Worm (Caenorhabditis elegans) whole organism, L4 larva: Measurements from ENCODE around the gene Y77E11A.12.

Source experiments
- F49E8.2 ChIP-seq: sonication (generic microtip); optimal IDR thresholded peaks from 2 replicates; lab custom pipeline; 2016; ENCODE audit warnings: missing compliant biosample characterization, mild to moderate bottlenecking, missing genetic modification characterization, borderline replicate concordance
- aly-2 ChIP-seq: sonication (generic microtip); optimal IDR thresholded peaks from 2 replicates; lab custom pipeline; 2018; ENCODE audit warnings: missing biosample characterization, missing genetic modification characterization
- ama-1 ChIP-seq: fragments of 150-350 bp; optimal IDR thresholded peaks from 2 replicates; lab custom pipeline; 2014; ENCODE audit warnings: inconsistent platforms, mixed read lengths
- daf-16 ChIP-seq, 3 experiments: sonication (generic microtip); optimal IDR thresholded peaks; 2 replicates each; lab custom pipeline; 2016 to 2017; ENCODE audit warnings: missing genetic modification characterization in 3 of 3, missing genetic modification reagents in 3 of 3, mild to moderate bottlenecking in 2 of 3, missing compliant biosample characterization in 2 of 3, missing biosample characterization in 1 of 3, moderate library complexity in 1 of 3
- gei-8 ChIP-seq: fragments of 200-800 bp; sonication (Bioruptor generic); optimal IDR thresholded peaks from 2 replicates; lab custom pipeline; 2018; ENCODE audit warnings: mild to moderate bottlenecking, missing genetic modification characterization, missing compliant biosample characterization
- mdl-1 ChIP-seq, 2 experiments: fragments of 150-350 bp in 1 of 2; sonication (generic microtip) in 1 of 2; optimal IDR thresholded peaks; 2 replicates each; lab custom pipeline; 2014 to 2017; ENCODE audit warnings: missing biosample characterization in 2 of 2, missing genetic modification characterization in 2 of 2
- mep-1 ChIP-seq: fragments of 150-350 bp; sonication (generic microtip); optimal IDR thresholded peaks from 3 replicates; lab custom pipeline; 2014; ENCODE audit warnings: missing biosample characterization, missing genetic modification characterization
- nhr-11 ChIP-seq: fragments of 150-350 bp; optimal IDR thresholded peaks from 2 replicates; lab custom pipeline; 2014; ENCODE audit warnings: missing biosample characterization, missing genetic modification characterization
- nhr-111 ChIP-seq: fragments of 200-800 bp; sonication (Bioruptor generic); optimal IDR thresholded peaks from 2 replicates; lab custom pipeline; 2018; ENCODE audit warnings: mild to moderate bottlenecking, missing genetic modification characterization, missing compliant biosample characterization
- snpc-4 ChIP-seq: fragments of 150-350 bp; optimal IDR thresholded peaks from 2 replicates; lab custom pipeline; 2014; ENCODE audit warnings: missing biosample characterization, missing genetic modification characterization
- unc-62 ChIP-seq, 3 experiments: fragments of 150-350 bp in 1 of 3; sonication (generic microtip); optimal IDR thresholded peaks in 2 of 3; peaks in 1 of 3; 1 replicate in 1 of 3; 2 replicates in 2 of 3; lab custom pipeline; 2014 to 2017; ENCODE audit warnings: missing biosample characterization in 3 of 3, missing genetic modification characterization in 3 of 3, missing genetic modification reagents in 3 of 3, missing genotype in 1 of 3

- TF ChIP-seq ama-1: no peak
- no peak for TF ChIP-seq F49E8.2 (tag; lab: Kevin White, UChicago)
- no peak for TF ChIP-seq nhr-11
- TF ChIP-seq snpc-4 (tag; lab: Kevin White, UChicago): no peak
- TF ChIP-seq mdl-1 (tag; optimal IDR thresholded peaks at IDR 0.05; lab: Kevin White, UChicago): no peak
- TF ChIP-seq unc-62 (GFP tag; optimal IDR thresholded peaks at IDR 0.05 in 1 of 2; lab: Kevin White, UChicago): no peak
- no peak for TF ChIP-seq unc-62 (tag; optimal IDR thresholded peaks at IDR 0.05; lab: Kevin White, UChicago)
- TF ChIP-seq aly-2 (tag; lab: Kevin White, UChicago): no peak
- TF ChIP-seq mep-1 (tag; lab: Kevin White, UChicago): no peak
- no peak for TF ChIP-seq gei-8 (GFP tag; lab: Kevin White, UChicago)
- no peak for TF ChIP-seq nhr-111 (GFP tag; lab: Kevin White, UChicago)
- no peak for TF ChIP-seq daf-16 (GFP tag; optimal IDR thresholded peaks at IDR 0.05; lab: Kevin White, UChicago)
- no peak for TF ChIP-seq daf-16 (tag; optimal IDR thresholded peaks at IDR 0.05; lab: Kevin White, UChicago)
Measured at ce11 chrIV:1433978-1434377, 40.9 kb downstream of the Y77E11A.12 start.
